Worm (Caenorhabditis elegans) whole organism, L4/young adult: ENCODE results near the gene T09F5.1.

Experiments
- W03F9.2 ChIP-seq: fragments of 150-350 bp; optimal IDR thresholded peaks from 2 replicates; lab custom pipeline; 2014; ENCODE audit warnings: missing biosample characterization, missing genetic modification characterization
- dao-5 ChIP-seq: sonication (generic microtip); optimal IDR thresholded peaks from 2 replicates; lab custom pipeline; 2016; ENCODE audit warnings: missing genotype, missing genetic modification characterization, moderate library complexity, missing compliant biosample characterization
- him-1 ChIP-seq: sonication (generic microtip); optimal IDR thresholded peaks from 2 replicates; lab custom pipeline; 2016; ENCODE audit warnings: missing genotype, missing genetic modification reagents, missing genetic modification characterization, missing compliant biosample characterization

The T09F5.1 gene

ce11 chrV:15136772-15137171 lies 12.1 kb upstream of the T09F5.1 start, which contains the start of gene aipl-1:
TSS of gene aipl-1 (minus strand) at chrV:15136801.
- TF ChIP-seq him-1: no peak
- peak; percentile 65 for TF ChIP-seq W03F9.2 (tag; lab: Kevin White, UChicago)
- no peak for TF ChIP-seq dao-5 (tag; lab: Kevin White, UChicago)

- TF ChIP-seq him-1 (no peak), W03F9.2 (tag; lab: Kevin White, UChicago) (no peak), dao-5 (tag; lab: Kevin White, UChicago) (no peak)
Observed at ce11 chrV:15139811-15140210, 9.1 kb upstream of the T09F5.1 start.

ce11 chrV:15140247-15140646 lies 8.7 kb upstream of the T09F5.1 start, which contains the start of gene K08F9.3:
TSS of gene K08F9.3 (plus strand) at chrV:15140547.
- no peak for TF ChIP-seq him-1
- TF ChIP-seq W03F9.2 (tag; lab: Kevin White, UChicago): no peak
- TF ChIP-seq dao-5 (tag; lab: Kevin White, UChicago): no peak

- no peak for TF ChIP-seq dao-5 (tag; lab: Kevin White, UChicago)
- no peak for TF ChIP-seq him-1
- no peak for TF ChIP-seq W03F9.2 (tag; lab: Kevin White, UChicago)
Observed at ce11 chrV:15143285-15143684, 5.6 kb upstream of the T09F5.1 start, which contains the start of gene K08F9.1. TSS of gene K08F9.1 (minus strand) at chrV:15143385.

ce11 chrV:15143798-15144197 lies 5.1 kb upstream of the T09F5.1 start, which contains the start of gene K08F9.4:
TSS of gene K08F9.4 (plus strand) at chrV:15144019.
- no peak for TF ChIP-seq dao-5 (tag; lab: Kevin White, UChicago)
- TF ChIP-seq W03F9.2 (tag; lab: Kevin White, UChicago): peak; percentile 64

ce11 chrV:15147776-15148175 lies 1.1 kb upstream of the T09F5.1 start, which contains the start of gene T09F5.20:
TSS of gene T09F5.20 (minus strand) at chrV:15147876.
- no peak for TF ChIP-seq dao-5 (tag; lab: Kevin White, UChicago)
- no peak for TF ChIP-seq him-1
- TF ChIP-seq W03F9.2 (tag; lab: Kevin White, UChicago): no peak

ce11 chrV:15150176-15150575 lies 1.3 kb downstream of the T09F5.1 start:
- TF ChIP-seq dao-5 (tag; lab: Kevin White, UChicago) (no peak), him-1 (no peak), W03F9.2 (tag; lab: Kevin White, UChicago) (no peak)

ce11 chrV:15150661-15151060 lies 1.8 kb downstream of the T09F5.1 start, which contains the start of gene T09F5.2:
TSS of gene T09F5.2 (plus strand) at chrV:15150961.
- TF ChIP-seq dao-5 (tag; lab: Kevin White, UChicago) (no peak), him-1 (no peak), W03F9.2 (tag; lab: Kevin White, UChicago) (no peak)

ce11 chrV:15152010-15152409 lies 3.1 kb downstream of the T09F5.1 start:
- no peak for TF ChIP-seq W03F9.2 (tag; lab: Kevin White, UChicago)
- no peak for TF ChIP-seq dao-5 (tag; lab: Kevin White, UChicago)
- no peak for TF ChIP-seq him-1

ce11 chrV:15153277-15153676 lies 4.4 kb downstream of the T09F5.1 start, which contains the start of gene srh-55:
TSS of gene srh-55 (plus strand) at chrV:15153577.
- TF ChIP-seq dao-5 (tag; lab: Kevin White, UChicago) (no peak), W03F9.2 (tag; lab: Kevin White, UChicago) (no peak), him-1 (no peak)

- no peak for TF ChIP-seq dao-5 (tag; lab: Kevin White, UChicago)
Observed at ce11 chrV:15156504-15156903, 7.6 kb downstream of the T09F5.1 start.

- TF ChIP-seq dao-5 (tag; lab: Kevin White, UChicago) (no peak), W03F9.2 (tag; lab: Kevin White, UChicago) (no peak), him-1 (no peak)
Observed at ce11 chrV:15158691-15159090, 9.8 kb downstream of the T09F5.1 start, which contains the start of gene str-45. TSS of gene str-45 (plus strand) at chrV:15158991.

ce11 chrV:15162697-15163096 lies 13.8 kb downstream of the T09F5.1 start, which contains the start of gene srz-11:
TSS of gene srz-11 (plus strand) at chrV:15163082.
- no peak for TF ChIP-seq dao-5 (tag; lab: Kevin White, UChicago)
- no peak for TF ChIP-seq W03F9.2 (tag; lab: Kevin White, UChicago)
- no peak for TF ChIP-seq him-1

ce11 chrV:15175459-15175858 lies 26.6 kb downstream of the T09F5.1 start, which contains the start of gene clec-47:
TSS of gene clec-47 (plus strand) at chrV:15175759.
- no peak for TF ChIP-seq W03F9.2 (tag; lab: Kevin White, UChicago)
- TF ChIP-seq dao-5 (tag; lab: Kevin White, UChicago): no peak
- TF ChIP-seq him-1: no peak

- TF ChIP-seq him-1 (no peak), W03F9.2 (tag; lab: Kevin White, UChicago) (no peak), dao-5 (tag; lab: Kevin White, UChicago) (no peak)
Observed at ce11 chrV:15179757-15180156, 30.9 kb downstream of the T09F5.1 start, which contains the start of gene T09F5.10. TSS of gene T09F5.10 (plus strand) at chrV:15180057.
